Worm (Caenorhabditis elegans): ENCODE data around the gene jhdm-1.

The jhdm-1 gene

DNA sequence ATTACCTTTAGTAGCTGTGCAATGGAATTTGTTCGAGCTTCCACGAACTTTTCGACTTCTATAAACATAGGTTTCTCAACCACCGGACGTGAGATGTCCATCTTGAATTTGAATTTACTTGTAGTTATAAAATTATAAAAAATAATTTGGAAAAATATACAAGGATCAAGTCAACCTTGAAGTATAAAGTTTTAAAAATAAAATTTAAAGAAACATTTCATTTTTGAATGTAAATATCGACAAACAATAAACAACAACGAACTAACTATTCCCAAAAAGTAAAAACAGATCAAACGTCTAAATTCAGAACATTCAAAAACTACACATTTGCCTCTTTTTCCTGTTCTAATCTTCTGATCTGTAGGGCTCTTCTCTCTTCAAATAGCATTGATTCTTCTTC is 23.4 kb upstream of the jhdm-1 start, which contains the start of gene popl-1:
popl-1 (minus strand) TSS at position 101 of the 400 bp plus-strand sequence.
- TF ChIP-seq him-1 (tag; optimal IDR thresholded peaks at IDR 0.05) (no peak), W03F9.2 (tag; optimal IDR thresholded peaks at IDR 0.05) (no peak), dao-5 (tag; optimal IDR thresholded peaks at IDR 0.05) (no peak)

DNA sequence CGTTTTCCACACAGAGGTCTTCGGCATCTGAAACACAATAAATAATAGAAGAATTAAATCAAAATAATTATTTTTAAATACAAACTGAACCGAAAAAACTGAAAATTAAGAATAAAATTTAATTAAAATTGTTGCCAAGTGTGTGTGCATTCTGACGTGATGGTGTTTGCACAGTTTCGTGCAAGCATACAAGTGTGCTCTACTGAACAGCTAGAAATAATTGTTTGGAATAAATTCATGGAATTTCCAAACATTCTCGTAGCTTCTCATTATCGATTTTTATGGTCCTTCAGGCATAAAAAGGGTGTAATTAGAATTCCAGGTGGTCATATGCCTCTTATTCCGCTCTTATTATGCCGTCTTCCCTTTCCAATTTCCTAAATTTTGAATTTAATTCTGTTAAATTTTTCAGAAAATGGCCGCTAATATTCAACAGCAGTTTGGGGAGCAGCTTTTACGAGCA is 22.5 kb upstream of the jhdm-1 start, which contains the start of the genes mrps-17 and txdc-9:
mrps-17 (minus strand) TSS at position 33 of the 463 bp plus-strand sequence.
txdc-9 (plus strand) TSS at position 413 of the 463 bp plus-strand sequence.
- TF ChIP-seq dao-5 (tag; optimal IDR thresholded peaks at IDR 0.05) (no peak), W03F9.2 (tag; optimal IDR thresholded peaks at IDR 0.05) (peak; percentile 91), him-1 (tag; optimal IDR thresholded peaks at IDR 0.05) (no peak)

DNA sequence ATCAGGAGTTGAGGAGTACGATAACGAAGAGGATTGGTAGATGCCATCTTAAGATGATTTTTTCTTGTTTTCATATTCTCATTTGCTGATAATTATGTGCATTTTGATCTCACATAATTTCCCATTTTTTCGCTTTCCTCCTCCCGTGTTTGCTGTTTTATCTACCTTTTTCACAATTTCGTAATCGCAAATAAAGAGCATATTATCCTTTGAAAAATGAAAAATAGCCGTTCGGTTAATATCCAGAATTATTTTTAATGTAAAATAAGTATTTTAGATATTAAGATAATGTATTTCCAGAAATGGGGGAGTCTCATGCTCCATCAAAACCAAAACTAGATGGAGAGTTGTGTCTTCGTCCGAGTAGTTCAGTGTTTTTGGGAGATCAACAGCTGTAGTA is 21.3 kb upstream of the jhdm-1 start, which contains the start of gene vps-16:
vps-16 (plus strand) TSS at position 301 of the 400 bp plus-strand sequence.
- TF ChIP-seq him-1 (tag; optimal IDR thresholded peaks at IDR 0.05) (no peak), W03F9.2 (tag; optimal IDR thresholded peaks at IDR 0.05) (no peak), dao-5 (tag; optimal IDR thresholded peaks at IDR 0.05) (no peak)

DNA sequence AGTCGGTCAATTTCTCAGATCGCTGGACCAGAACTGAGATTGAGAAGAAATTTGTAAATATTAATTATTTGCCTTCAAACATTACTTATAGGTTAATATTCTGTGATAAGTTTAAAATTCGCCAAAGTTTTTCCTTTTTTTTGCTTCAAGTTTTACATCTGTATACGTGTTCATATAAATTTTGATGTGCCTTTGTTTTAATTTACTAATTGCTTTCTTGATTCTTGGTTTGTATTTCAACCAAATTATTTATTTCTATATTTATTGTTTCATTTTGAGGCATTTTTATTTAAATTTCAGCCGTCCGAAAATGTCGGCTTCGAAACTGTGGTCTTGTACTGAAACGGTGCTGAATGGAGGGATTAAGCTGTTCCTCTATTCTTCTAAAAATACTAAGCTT is 18.0 kb upstream of the jhdm-1 start, which contains the start of gene C05D11.1:
C05D11.1 (plus strand) TSS at position 301 of the 400 bp plus-strand sequence.
- TF ChIP-seq him-1 (tag; optimal IDR thresholded peaks at IDR 0.05): no peak
- no peak for TF ChIP-seq W03F9.2 (tag; optimal IDR thresholded peaks at IDR 0.05)
- TF ChIP-seq dao-5 (tag; optimal IDR thresholded peaks at IDR 0.05): no peak

DNA sequence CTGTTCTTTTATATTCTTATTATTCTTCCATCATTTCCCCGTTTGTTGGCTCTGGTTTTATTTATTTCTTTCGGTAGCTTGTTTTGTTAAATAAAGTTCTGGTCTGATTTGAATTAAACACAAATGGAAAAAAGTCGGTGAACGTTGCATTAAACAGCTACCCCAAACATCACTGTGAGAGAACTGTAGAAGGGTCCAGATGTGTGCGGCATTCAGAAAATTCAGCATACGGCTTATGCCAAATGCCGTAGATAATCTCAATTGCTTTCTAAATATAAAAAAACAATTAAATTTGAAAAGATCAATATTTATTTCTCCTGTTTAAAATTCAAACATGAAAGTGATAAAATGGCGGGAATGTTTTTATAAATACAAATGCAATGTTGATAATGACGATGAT is 14.4 kb upstream of the jhdm-1 start:
- TF ChIP-seq dao-5 (tag; optimal IDR thresholded peaks at IDR 0.05) (no peak), him-1 (tag; optimal IDR thresholded peaks at IDR 0.05) (no peak), W03F9.2 (tag; optimal IDR thresholded peaks at IDR 0.05) (no peak)

DNA sequence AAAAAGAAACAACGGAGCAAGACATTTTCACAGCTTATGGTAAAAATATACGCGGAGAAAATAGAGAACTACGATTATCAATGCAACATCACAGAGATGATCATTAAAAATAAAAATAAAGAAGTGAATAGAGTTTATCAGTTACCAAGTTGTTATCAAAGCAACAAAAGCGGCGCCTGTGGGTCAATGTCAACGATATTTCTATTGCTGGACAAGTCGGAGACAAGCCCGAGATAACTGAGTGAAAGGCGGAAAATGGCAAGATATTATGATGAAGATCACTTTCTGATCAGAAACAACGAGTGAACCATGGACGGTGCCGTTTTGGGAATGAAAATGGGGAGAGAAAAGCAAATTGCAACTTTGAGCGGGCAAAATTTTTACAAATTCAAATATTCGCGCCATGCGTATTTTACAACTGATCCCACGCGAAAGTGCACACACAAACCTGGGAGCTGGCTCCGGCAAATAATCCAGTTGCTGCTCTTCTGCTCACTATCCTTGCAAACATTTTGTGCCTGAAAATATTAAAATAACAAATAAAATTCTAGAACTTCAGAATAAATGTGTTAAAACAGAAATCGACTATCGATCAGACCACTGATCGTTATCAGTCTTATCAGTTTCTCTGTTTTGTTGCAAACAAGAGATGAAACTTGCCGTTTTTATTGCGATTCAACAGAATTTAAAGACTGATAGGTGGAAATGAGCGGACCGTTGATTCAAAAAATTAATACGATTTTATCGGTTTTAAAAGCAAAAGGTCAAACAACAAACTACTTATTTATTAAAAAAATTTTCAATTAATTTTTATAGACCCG is 11.8 kb upstream of the jhdm-1 start, which contains the start of gene mel-32:
mel-32 (minus strand) TSS at position 696 of the 821 bp plus-strand sequence.
- TF ChIP-seq W03F9.2 (tag; optimal IDR thresholded peaks at IDR 0.05) (no peak), him-1 (tag; optimal IDR thresholded peaks at IDR 0.05) (no peak), dao-5 (tag; optimal IDR thresholded peaks at IDR 0.05) (no peak)

DNA sequence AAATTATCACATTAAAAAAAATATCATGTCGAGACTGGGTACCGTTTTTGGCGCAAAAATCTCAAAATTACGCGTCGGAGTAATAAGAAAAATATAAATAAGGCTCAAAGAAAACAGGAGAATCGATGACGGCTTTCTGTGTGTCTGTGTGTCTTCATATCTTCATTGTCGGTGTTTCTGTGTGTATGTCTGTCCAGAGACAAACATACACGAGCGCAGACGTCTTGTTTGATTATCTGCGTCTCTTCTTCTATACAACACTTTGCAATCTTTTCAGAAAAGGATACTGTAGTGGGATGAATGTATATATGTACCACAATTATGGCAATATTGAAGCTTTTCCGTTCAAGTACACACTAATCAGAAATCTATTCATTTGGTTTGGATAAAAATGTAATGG is 9.9 kb upstream of the jhdm-1 start, which contains the start of gene C05D11.13:
C05D11.13 (minus strand) TSS at position 252 of the 400 bp plus-strand sequence.
- peak; percentile 65 for TF ChIP-seq W03F9.2 (tag; optimal IDR thresholded peaks at IDR 0.05)
- no peak for TF ChIP-seq him-1 (tag; optimal IDR thresholded peaks at IDR 0.05)

DNA sequence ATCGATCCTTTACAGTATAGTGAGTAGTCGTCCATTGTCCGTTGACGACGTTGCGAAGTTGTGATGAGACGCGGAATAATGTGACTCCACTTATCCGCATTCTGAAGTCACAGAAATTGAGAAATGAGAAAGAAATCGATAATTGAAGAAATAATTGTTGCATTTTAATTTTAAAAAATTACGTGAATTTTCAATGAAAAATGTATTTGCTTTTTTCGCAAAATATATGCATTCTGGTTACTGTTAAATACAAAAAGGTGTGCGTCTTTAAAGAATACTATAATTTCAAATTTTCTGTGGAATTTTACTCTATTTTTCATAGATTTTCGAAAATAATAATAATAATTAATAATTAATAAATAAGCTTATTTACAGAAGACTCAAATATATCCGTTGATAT is 7.5 kb upstream of the jhdm-1 start, which contains the start of gene let-721:
let-721 (minus strand) TSS at position 101 of the 400 bp plus-strand sequence.
- TF ChIP-seq dao-5 (tag; optimal IDR thresholded peaks at IDR 0.05) (no peak), him-1 (tag; optimal IDR thresholded peaks at IDR 0.05) (no peak), W03F9.2 (tag; optimal IDR thresholded peaks at IDR 0.05) (no peak)

DNA sequence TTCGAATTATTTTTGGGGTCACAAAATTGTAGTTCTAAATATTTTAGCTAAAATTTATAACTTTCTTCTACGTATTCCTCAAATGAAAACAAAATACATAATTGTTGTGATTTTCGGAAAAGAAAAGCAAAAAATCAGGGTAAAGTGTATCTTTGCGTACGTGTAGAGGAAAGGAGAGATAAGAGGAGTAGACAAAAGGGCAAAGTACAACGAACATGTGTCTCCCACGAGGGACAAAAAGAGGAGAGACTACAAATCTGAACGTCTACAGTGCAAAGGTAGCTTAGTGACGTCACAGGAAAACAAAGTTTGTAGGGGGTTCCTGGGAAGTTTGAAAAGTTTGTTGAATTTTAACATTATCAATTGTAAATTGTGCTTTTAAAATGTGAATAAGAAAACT is 6.8 kb upstream of the jhdm-1 start:
- TF ChIP-seq him-1 (tag; optimal IDR thresholded peaks at IDR 0.05) (no peak), W03F9.2 (tag; optimal IDR thresholded peaks at IDR 0.05) (no peak), dao-5 (tag; optimal IDR thresholded peaks at IDR 0.05) (no peak)

DNA sequence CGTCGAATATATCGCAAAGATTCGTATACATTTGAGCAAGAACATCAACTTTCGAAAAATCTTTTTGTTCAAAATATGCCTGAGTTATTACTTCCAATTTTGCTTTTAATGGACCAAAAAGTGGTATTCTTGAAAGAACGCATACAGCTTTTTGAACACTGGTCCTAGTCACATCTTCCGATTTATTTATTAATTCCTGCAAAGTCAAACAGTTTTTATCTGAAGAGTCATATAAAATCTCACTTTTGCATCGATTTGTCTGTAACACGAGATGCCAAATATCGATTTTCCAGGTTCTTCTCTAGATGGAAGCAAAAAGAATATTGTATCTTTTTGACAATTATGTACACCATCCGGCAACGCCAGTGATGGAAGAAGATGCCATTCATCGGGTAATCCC is 4.4 kb upstream of the jhdm-1 start:
- TF ChIP-seq him-1 (tag; optimal IDR thresholded peaks at IDR 0.05) (no peak), dao-5 (tag; optimal IDR thresholded peaks at IDR 0.05) (no peak), W03F9.2 (tag; optimal IDR thresholded peaks at IDR 0.05) (no peak)

DNA sequence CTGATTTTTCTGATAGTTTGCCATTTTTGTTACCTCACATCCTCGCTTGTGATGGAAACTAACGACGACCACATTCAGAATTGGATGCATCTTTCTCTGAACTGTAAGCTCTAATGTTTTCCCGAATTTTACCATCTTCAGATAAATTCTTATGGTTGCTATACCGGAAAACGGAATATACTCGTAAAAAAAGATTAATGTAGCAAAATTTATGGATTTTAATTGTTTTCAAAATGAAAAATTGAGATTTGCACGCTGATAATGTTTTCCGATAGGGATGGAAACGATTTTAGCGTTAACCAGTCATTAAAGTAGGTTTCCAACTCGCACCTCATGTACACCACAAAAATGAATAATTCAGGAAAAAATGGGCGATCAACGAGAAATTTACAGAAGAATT is 3.7 kb upstream of the jhdm-1 start, which contains the start of gene T26A5.6:
T26A5.6 (minus strand) TSS at position 101 of the 400 bp plus-strand sequence.
- TF ChIP-seq W03F9.2 (tag; optimal IDR thresholded peaks at IDR 0.05) (no peak), him-1 (tag; optimal IDR thresholded peaks at IDR 0.05) (no peak), dao-5 (tag; optimal IDR thresholded peaks at IDR 0.05) (no peak)

DNA sequence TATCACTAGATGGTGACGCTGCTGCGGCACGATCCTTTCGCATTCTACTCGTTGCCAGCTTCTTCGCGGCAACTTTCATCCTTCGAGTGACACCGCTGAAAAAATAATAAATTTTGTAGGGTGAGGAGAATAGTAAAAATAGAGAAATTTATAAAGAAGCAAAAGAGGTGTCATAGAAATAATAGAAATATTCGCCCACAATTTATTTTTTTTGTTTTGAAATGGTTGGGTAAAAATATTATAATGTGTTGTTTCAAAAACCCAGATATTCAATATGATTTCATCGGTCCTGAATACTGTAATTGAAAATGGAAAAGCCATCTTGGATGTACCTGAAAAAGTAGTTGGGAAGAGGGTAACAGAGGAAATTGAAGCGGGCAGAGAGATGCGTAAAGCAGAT is 2.0 kb upstream of the jhdm-1 start, which contains the start of gene set-1:
set-1 (minus strand) TSS at position 101 of the 400 bp plus-strand sequence.
- TF ChIP-seq dao-5 (tag; optimal IDR thresholded peaks at IDR 0.05): no peak
- TF ChIP-seq W03F9.2 (tag; optimal IDR thresholded peaks at IDR 0.05): no peak
- TF ChIP-seq him-1 (tag; optimal IDR thresholded peaks at IDR 0.05): no peak

DNA sequence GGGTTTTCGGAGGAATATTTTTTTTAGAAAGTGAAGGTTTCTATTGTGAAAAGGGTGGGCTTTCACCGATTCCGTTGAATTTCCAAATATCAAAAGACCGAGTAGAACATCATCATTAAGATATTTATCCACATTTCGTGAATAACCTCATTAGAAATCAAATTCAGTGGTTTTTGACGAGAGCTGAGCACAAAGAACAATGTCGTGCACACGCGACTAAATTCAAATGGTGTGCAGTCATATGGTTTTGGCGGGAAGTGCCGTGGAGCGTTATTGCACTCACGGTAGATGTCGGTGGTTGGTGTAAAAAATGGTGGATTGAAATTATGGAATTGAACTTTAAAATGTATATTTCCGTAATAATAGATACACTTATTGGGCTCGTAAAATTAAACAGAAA is 1.6 kb upstream of the jhdm-1 start:
- no peak for TF ChIP-seq him-1 (tag; optimal IDR thresholded peaks at IDR 0.05)
- no peak for TF ChIP-seq dao-5 (tag; optimal IDR thresholded peaks at IDR 0.05)
- TF ChIP-seq W03F9.2 (tag; optimal IDR thresholded peaks at IDR 0.05): no peak

DNA sequence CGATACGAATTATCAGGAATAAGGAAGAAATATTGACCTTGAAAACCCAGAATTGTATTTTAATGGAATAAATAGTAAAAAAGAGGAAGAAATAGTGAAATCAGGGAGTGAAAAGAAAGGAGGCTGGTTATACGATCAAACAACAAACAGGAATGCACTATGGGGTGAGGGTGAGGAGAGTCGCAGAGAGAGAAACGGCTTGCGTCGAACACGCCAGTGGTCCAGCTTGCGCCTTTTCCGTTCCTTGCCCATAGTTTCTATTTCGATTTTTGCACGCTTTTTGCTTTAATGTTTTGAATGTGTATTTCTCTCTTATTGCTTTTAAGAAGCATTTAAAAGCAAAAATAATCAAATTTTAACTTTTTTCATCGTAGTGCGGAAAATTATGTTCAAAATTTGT is 618 bp upstream of the jhdm-1 start:
- TF ChIP-seq him-1 (tag; optimal IDR thresholded peaks at IDR 0.05): no peak
- TF ChIP-seq W03F9.2 (tag; optimal IDR thresholded peaks at IDR 0.05): peak; percentile 81
- no peak for TF ChIP-seq dao-5 (tag; optimal IDR thresholded peaks at IDR 0.05)

All from whole organism, L4/young adult.